Worm (Caenorhabditis elegans): ENCODE measurements around the gene str-220.

DNA sequence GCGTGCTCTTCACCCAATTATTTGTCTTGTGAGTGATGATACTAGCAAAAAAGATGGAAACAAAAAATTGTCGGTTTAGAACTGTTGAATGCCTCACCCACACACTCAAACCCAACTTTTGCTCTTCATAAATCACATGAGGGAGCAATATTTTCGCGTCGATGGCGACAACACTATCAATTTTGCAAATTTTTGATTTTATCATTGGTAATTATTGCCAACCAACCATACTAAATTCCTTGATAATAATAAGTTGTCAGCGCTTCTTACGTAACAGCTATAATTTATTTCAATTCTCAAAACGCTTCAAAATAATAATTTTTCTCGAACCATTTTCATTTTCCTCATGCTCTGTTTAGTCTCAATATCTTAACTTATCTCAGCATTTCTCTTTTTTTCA, 41.6 kb upstream of the str-220 start:
- no peak for TF ChIP-seq nhr-12 (tag; optimal IDR thresholded peaks at IDR 0.05)
- TF ChIP-seq elt-1 (tag; optimal IDR thresholded peaks at IDR 0.05; ENCODE audit: borderline replicate concordance, insufficient read depth): no peak
- TF ChIP-seq blmp-1 (tag; optimal IDR thresholded peaks at IDR 0.05): no peak
- no peak for TF ChIP-seq elt-3 (tag; optimal IDR thresholded peaks at IDR 0.05)
- TF ChIP-seq snpc-4 (tag; optimal IDR thresholded peaks at IDR 0.05): no peak
- TF ChIP-seq nhr-76 (tag; optimal IDR thresholded peaks at IDR 0.05): no peak
- no peak for TF ChIP-seq ceh-39 (tag; optimal IDR thresholded peaks at IDR 0.05)
- no peak for TF ChIP-seq bed-3 (GFP tag; optimal IDR thresholded peaks at IDR 0.05)
- no peak for TF ChIP-seq mab-5 (tag; optimal IDR thresholded peaks at IDR 0.05)
- TF ChIP-seq pha-4 (tag; optimal IDR thresholded peaks at IDR 0.05): no peak
